Fruit fly (Drosophila melanogaster): Measurements from ENCODE around the gene Cyp9f2.

Cyp9f2 gene

DNA sequence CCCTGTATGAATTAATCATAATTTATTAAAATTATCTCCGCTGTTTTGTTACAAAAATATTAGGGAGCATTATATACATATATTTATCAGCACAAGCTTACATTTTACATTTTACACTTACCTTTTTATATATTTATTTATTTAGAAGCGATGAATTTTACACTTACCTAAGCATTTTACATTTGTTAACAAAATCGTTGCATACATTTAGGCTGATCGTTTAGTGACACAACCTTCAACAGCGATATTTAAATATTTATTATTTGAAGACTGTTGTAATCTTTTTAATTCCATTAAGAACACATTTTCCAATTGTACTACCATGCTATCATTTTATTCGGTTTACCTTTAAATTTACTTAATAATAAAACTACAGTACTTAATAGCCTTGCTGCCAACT is 22.0 kb downstream of the Cyp9f2 start:
- TF ChIP-seq D1 (tag; optimal IDR thresholded peaks at IDR 0.05) (peak; percentile 71), CG12605 (GFP tag; IDR thresholded peaks at IDR 0.05) (no peak)

DNA sequence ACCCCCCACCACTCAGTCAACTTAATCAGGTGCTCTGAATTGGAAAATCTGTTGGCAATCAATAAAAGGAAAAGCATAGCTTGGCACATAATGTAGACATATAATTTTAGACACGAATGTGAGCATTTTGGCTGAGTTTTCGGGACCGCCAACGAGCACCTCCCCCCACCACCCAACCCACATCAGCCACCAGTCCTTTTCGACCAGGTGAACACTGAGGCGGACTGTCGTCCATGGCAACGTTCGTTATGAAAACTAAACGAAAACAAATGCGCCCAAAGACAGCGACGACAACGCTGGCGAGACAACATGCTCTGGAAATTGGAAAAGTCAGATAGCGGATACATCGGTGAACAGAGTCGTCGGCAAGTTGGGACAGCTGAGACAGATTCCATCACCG is 22.8 kb downstream of the Cyp9f2 start, which contains the start of gene GstD11:
Gene GstD11 (plus strand): TSS at position 301 of the 400 bp plus-strand sequence.
- TF ChIP-seq Snoo (tag; optimal IDR thresholded peaks at IDR 0.05), result no peak
- TF ChIP-seq CG15710 (tag; optimal IDR thresholded peaks at IDR 0.05), result no peak
- no peak for TF ChIP-seq CG10348 (GFP tag; IDR thresholded peaks at IDR 0.05)
- TF ChIP-seq gl (tag; optimal IDR thresholded peaks at IDR 0.05), result no peak
- no peak for TF ChIP-seq Ets98B (GFP tag; IDR thresholded peaks at IDR 0.05)
- TF ChIP-seq CG34367 (tag; optimal IDR thresholded peaks at IDR 0.05), result no peak
- no peak for TF ChIP-seq CG32121 (GFP tag; IDR thresholded peaks at IDR 0.05)
- TF ChIP-seq D1 (tag; optimal IDR thresholded peaks at IDR 0.05), result no peak
- TF ChIP-seq CG14655 (GFP tag; optimal IDR thresholded peaks at IDR 0.05), result no peak
- TF ChIP-seq CG8301 (tag; optimal IDR thresholded peaks at IDR 0.05), result no peak
- no peak for TF ChIP-seq CG12605 (GFP tag; IDR thresholded peaks at IDR 0.05)
- no peak for TF ChIP-seq CG17806 (tag; optimal IDR thresholded peaks at IDR 0.05)
- no peak for TF ChIP-seq Pif1A (GFP tag; optimal IDR thresholded peaks at IDR 0.05)
- no peak for TF ChIP-seq rn (GFP tag; IDR thresholded peaks at IDR 0.05)
- TF ChIP-seq CG13204 (GFP tag; optimal IDR thresholded peaks at IDR 0.05), result no peak
- no peak for TF ChIP-seq fd96Ca (GFP tag; IDR thresholded peaks at IDR 0.05)

DNA sequence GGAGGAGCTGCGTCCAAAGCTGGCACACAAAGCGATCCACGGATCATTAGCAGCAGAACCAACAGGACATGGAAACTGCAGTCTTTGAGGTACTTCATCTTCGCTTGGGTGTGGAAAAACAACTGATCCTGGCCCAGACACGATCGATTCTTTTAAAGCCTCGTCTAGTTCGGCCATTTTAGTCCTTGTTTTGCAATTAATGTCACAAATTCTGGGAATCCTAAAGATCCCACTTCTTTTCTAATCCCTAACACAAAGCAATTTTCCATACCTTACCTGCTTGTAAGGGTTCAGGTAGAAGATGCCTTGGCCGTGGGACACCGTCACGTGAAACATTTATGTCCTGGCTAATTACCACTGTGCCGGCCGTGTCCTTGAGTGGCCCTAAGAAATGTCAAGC is 23.3 kb downstream of the Cyp9f2 start, which contains the start of gene CG10035:
Gene CG10035 (minus strand): TSS at position 129 of the 400 bp plus-strand sequence.
- TF ChIP-seq gl (tag; optimal IDR thresholded peaks at IDR 0.05), result no peak
- no peak for TF ChIP-seq CG34367 (tag; optimal IDR thresholded peaks at IDR 0.05)
- no peak for TF ChIP-seq CG12605 (GFP tag; IDR thresholded peaks at IDR 0.05)
- no peak for TF ChIP-seq CG14655 (GFP tag; optimal IDR thresholded peaks at IDR 0.05)
- TF ChIP-seq D1 (tag; optimal IDR thresholded peaks at IDR 0.05), result no peak
- TF ChIP-seq CG10348 (GFP tag; IDR thresholded peaks at IDR 0.05), result no peak
- no peak for TF ChIP-seq CG13204 (GFP tag; optimal IDR thresholded peaks at IDR 0.05)
- no peak for TF ChIP-seq Ets98B (GFP tag; IDR thresholded peaks at IDR 0.05)
- TF ChIP-seq CG8159 (tag; optimal IDR thresholded peaks at IDR 0.05), result no peak
- no peak for TF ChIP-seq CG32121 (GFP tag; IDR thresholded peaks at IDR 0.05)
- TF ChIP-seq Pif1B (GFP tag; optimal IDR thresholded peaks at IDR 0.05), result no peak
- TF ChIP-seq CG4496 (GFP tag; IDR thresholded peaks at IDR 0.05), result no peak
- no peak for TF ChIP-seq Pif1A (GFP tag; optimal IDR thresholded peaks at IDR 0.05)
- no peak for TF ChIP-seq EcR (GFP tag; optimal IDR thresholded peaks at IDR 0.05)
- no peak for TF ChIP-seq Snoo (tag; optimal IDR thresholded peaks at IDR 0.05)
- no peak for TF ChIP-seq CG15710 (tag; optimal IDR thresholded peaks at IDR 0.05)
- TF ChIP-seq CG8301 (tag; optimal IDR thresholded peaks at IDR 0.05), result no peak
- TF ChIP-seq CG17806 (tag; optimal IDR thresholded peaks at IDR 0.05), result no peak

DNA sequence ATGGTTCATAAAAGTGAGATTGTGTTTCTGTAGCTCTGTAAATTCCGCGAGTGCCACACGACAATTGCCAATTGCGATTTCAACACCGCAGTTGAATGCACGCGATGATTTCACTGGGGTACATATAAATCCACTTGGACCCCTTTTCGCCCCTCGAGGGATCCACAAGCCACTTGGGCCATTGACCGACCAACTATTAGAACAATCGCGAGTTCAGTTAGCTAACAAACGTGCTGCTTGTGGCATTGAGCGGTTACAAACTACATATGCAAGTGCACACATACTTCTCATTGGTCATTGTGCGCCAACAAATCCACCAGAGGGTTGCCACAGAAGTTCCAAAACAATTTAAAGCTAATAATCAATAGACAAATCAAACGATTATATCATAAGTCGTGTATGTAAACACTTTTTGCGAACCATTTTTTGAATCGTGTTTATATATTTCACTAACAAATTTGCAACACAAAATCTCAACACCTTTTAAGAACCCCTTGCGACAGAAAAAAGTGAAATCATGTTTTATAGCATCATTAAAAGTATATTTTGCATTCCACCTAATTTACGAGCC is 24.6 kb downstream of the Cyp9f2 start:
- TF ChIP-seq CG8301 (tag; optimal IDR thresholded peaks at IDR 0.05) (peak; percentile 73), Pif1A (GFP tag; optimal IDR thresholded peaks at IDR 0.05) (no peak), CG4496 (GFP tag; IDR thresholded peaks at IDR 0.05) (peak; percentile 67), CG13204 (GFP tag; optimal IDR thresholded peaks at IDR 0.05) (no peak), CG9948 (tag; optimal IDR thresholded peaks at IDR 0.05) (no peak), CG34367 (tag; optimal IDR thresholded peaks at IDR 0.05) (no peak), Ets98B (GFP tag; IDR thresholded peaks at IDR 0.05) (peak; percentile 55; the same call in 1 of the 2 replicates), CG8159 (tag; optimal IDR thresholded peaks at IDR 0.05) (no peak), CG12605 (GFP tag; IDR thresholded peaks at IDR 0.05) (no peak; the same call in 1 of the 2 replicates), EcR (GFP tag; optimal IDR thresholded peaks at IDR 0.05) (peak; percentile 58), Snoo (tag; optimal IDR thresholded peaks at IDR 0.05) (no peak), CG14655 (GFP tag; optimal IDR thresholded peaks at IDR 0.05) (peak; percentile 69), CG32121 (GFP tag; IDR thresholded peaks at IDR 0.05) (peak; percentile 58; the same call in 1 of the 2 replicates)

DNA sequence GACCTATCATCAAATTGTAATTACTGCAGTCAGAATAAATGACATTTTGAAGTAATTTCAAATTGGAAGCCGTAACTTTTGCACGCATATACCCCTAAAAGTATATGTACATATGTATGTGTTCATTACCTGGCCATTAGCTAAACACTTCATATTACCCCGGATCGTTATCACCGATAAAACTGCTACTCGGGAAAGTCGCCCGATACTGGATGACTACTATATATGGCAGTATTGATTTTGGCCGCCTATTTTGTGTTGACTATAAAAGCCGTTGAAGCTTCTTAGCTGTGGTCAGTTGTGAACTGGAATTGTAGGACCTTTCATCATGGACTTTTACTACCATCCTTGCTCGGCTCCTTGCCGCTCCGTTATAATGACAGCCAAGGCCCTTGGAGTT is 26.1 kb downstream of the Cyp9f2 start, which contains the start of gene GstD8:
Gene GstD8 (plus strand): TSS at position 301 of the 400 bp plus-strand sequence.
- TF ChIP-seq CG12605 (GFP tag; IDR thresholded peaks at IDR 0.05), result no peak
- TF ChIP-seq CG8159 (tag; optimal IDR thresholded peaks at IDR 0.05), result no peak
- no peak for TF ChIP-seq CG32121 (GFP tag; IDR thresholded peaks at IDR 0.05)
- no peak for TF ChIP-seq gl (tag; optimal IDR thresholded peaks at IDR 0.05)
- no peak for TF ChIP-seq rn (GFP tag; IDR thresholded peaks at IDR 0.05)
- no peak for TF ChIP-seq CG10348 (GFP tag; IDR thresholded peaks at IDR 0.05)
- TF ChIP-seq CG17806 (tag; optimal IDR thresholded peaks at IDR 0.05), result no peak

DNA sequence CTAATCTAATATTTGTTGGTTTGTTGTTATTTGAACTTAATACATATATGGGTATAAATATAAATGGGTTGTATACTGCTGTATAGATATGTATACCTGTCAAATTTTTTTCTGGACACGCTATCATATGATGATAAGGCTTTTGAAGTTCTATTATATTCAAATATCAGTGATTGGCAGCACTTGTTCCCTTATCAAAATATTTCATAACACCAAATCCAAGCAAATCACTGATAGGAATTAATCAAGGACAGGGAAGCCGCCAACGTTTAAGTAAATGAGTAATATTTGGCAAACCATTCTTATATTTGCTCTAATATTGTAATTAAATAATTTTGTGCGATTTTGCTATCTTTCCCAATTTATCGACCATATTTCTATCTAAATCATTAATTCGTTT is 26.6 kb downstream of the Cyp9f2 start:
- TF ChIP-seq CG34367 (tag; optimal IDR thresholded peaks at IDR 0.05), result no peak
- no peak for TF ChIP-seq CG9948 (tag; optimal IDR thresholded peaks at IDR 0.05)
- TF ChIP-seq CG14655 (GFP tag; optimal IDR thresholded peaks at IDR 0.05), result no peak
- TF ChIP-seq rn (GFP tag; IDR thresholded peaks at IDR 0.05), result no peak
- no peak for TF ChIP-seq CG15710 (tag; optimal IDR thresholded peaks at IDR 0.05)
- no peak for TF ChIP-seq fd96Ca (GFP tag; IDR thresholded peaks at IDR 0.05)
- no peak for TF ChIP-seq CG13204 (GFP tag; optimal IDR thresholded peaks at IDR 0.05)
- no peak for TF ChIP-seq gl (tag; optimal IDR thresholded peaks at IDR 0.05)
- TF ChIP-seq CG8159 (tag; optimal IDR thresholded peaks at IDR 0.05), result no peak
- no peak for TF ChIP-seq Pif1A (GFP tag; optimal IDR thresholded peaks at IDR 0.05)
- no peak for TF ChIP-seq Snoo (tag; optimal IDR thresholded peaks at IDR 0.05)
- no peak for TF ChIP-seq CG12605 (GFP tag; IDR thresholded peaks at IDR 0.05)

Measured in whole organism, pupa.